Worm (Caenorhabditis elegans) whole organism, L4 larva: ENCODE data around the gene F26F4.5.

Experiments
- ZK546.5 ChIP-seq, 2 experiments: sonication (generic microtip); optimal IDR thresholded peaks; 2 replicates each; lab custom pipeline; 2017; ENCODE audit warnings: missing biosample characterization in 2 of 2, missing genetic modification characterization in 2 of 2
- daf-12 ChIP-seq: fragments of 150-350 bp; optimal IDR thresholded peaks from 2 replicates; lab custom pipeline; 2014; ENCODE audit warnings: missing biosample characterization, missing genetic modification reagents, missing genetic modification characterization
- hlh-11 ChIP-seq: fragments of 200-800 bp; sonication (Bioruptor generic); optimal IDR thresholded peaks from 2 replicates; lab custom pipeline; 2018; ENCODE audit warnings: mild to moderate bottlenecking, missing genetic modification characterization, missing compliant biosample characterization
- lin-15B ChIP-seq: fragments of 150-350 bp; sonication (generic microtip); optimal IDR thresholded peaks from 3 replicates; lab custom pipeline; 2014; ENCODE audit warnings: missing biosample characterization, missing genetic modification characterization
- mxl-3 ChIP-seq: fragments of 200-800 bp; sonication (Bioruptor generic); optimal IDR thresholded peaks from 2 replicates; lab custom pipeline; 2018; ENCODE audit warnings: mild to moderate bottlenecking, missing genetic modification characterization, missing compliant biosample characterization
- nhr-11 ChIP-seq: fragments of 150-350 bp; optimal IDR thresholded peaks from 2 replicates; lab custom pipeline; 2014; ENCODE audit warnings: missing biosample characterization, missing genetic modification characterization
- nhr-237 ChIP-seq: sonication (generic microtip); optimal IDR thresholded peaks from 2 replicates; lab custom pipeline; 2017; ENCODE audit warnings: missing biosample characterization, missing genetic modification characterization
- nhr-25 ChIP-seq: sonication (generic microtip); optimal IDR thresholded peaks from 2 replicates; lab custom pipeline; 2017; ENCODE audit warnings: missing genetic modification characterization, mild to moderate bottlenecking, missing compliant biosample characterization, antibody characterized with exemption, moderate library complexity, borderline replicate concordance; ENCODE audit not compliant: insufficient read depth
- nhr-6 ChIP-seq: fragments of 150-350 bp; optimal IDR thresholded peaks from 2 replicates; lab custom pipeline; 2014; ENCODE audit warnings: missing biosample characterization, missing genetic modification characterization
- php-3 ChIP-seq: fragments of 200-800 bp; sonication (Bioruptor generic); IDR thresholded peaks from 2 replicates; pipeline ENCODE4 v1.3.6; 2022; ENCODE audit warnings: missing genetic modification reagents, missing genetic modification characterization, missing compliant biosample characterization
- pqm-1 ChIP-seq: sonication (generic microtip); optimal IDR thresholded peaks from 2 replicates; lab custom pipeline; 2017; ENCODE audit warnings: missing biosample characterization, missing genetic modification characterization
- snpc-4 ChIP-seq: fragments of 150-350 bp; optimal IDR thresholded peaks from 2 replicates; lab custom pipeline; 2014; ENCODE audit warnings: missing biosample characterization, missing genetic modification characterization
- unc-62 ChIP-seq, 3 experiments: fragments of 150-350 bp in 1 of 3; sonication (generic microtip); optimal IDR thresholded peaks in 2 of 3; peaks in 1 of 3; 1 replicate in 1 of 3; 2 replicates in 2 of 3; lab custom pipeline; 2014 to 2017; ENCODE audit warnings: missing biosample characterization in 3 of 3, missing genetic modification characterization in 3 of 3, missing genetic modification reagents in 3 of 3, missing genotype in 1 of 3

ce11 chrIII:4873395-4873794 lies 17.7 kb downstream of the F26F4.5 start:
- no peak for TF ChIP-seq pqm-1 (tag; lab: Kevin White, UChicago)
- TF ChIP-seq mxl-3 (GFP tag; lab: Kevin White, UChicago): no peak
- no peak for TF ChIP-seq daf-12 (tag; lab: Kevin White, UChicago)
- TF ChIP-seq hlh-11 (tag; lab: Kevin White, UChicago): no peak
- TF ChIP-seq lin-15B: no peak
- no peak for TF ChIP-seq nhr-11 (tag; lab: Kevin White, UChicago)
- no peak for TF ChIP-seq snpc-4 (tag; lab: Kevin White, UChicago)
- no peak for TF ChIP-seq nhr-25 (tag; lab: Kevin White, UChicago)
- TF ChIP-seq nhr-6 (tag; lab: Kevin White, UChicago): no peak
- TF ChIP-seq unc-62 (GFP tag; optimal IDR thresholded peaks at IDR 0.05 in 1 of 2; lab: Kevin White, UChicago): no peak
- no peak for TF ChIP-seq unc-62 (tag; optimal IDR thresholded peaks at IDR 0.05; lab: Kevin White, UChicago)
- TF ChIP-seq ZK546.5 (tag; optimal IDR thresholded peaks at IDR 0.05; lab: Kevin White, UChicago): no peak
- TF ChIP-seq php-3 (GFP tag; lab: Robert Waterston, UW): no peak
- no peak for TF ChIP-seq nhr-237
